Worm (Caenorhabditis elegans) whole organism, midembryonic: Measurements from ENCODE around the gene lnkn-1.

Source experiments
- T22C8.4 ChIP-seq: fragments of 200-800 bp; sonication (Bioruptor generic); IDR thresholded peaks from 2 replicates; pipeline ENCODE4 v1.3.6; 2022; ENCODE audit warnings: missing genetic modification characterization, missing compliant biosample characterization
- cog-1 ChIP-seq: sonication (generic microtip); optimal IDR thresholded peaks from 2 replicates; lab custom pipeline; 2016; ENCODE audit warnings: missing genetic modification characterization, missing compliant biosample characterization
- flt-1 ChIP-seq: fragments of 200-800 bp; sonication (Bioruptor generic); IDR thresholded peaks from 2 replicates; pipeline ENCODE4 v1.3.6; 2022; ENCODE audit warnings: missing genetic modification characterization, missing compliant biosample characterization
- klf-2 ChIP-seq: fragments of 200-800 bp; sonication (Bioruptor generic); conservative IDR thresholded peaks from 2 replicates; pipeline ENCODE4 v1.3.6; 2022; ENCODE audit warnings: missing genetic modification reagents, missing genetic modification characterization, missing compliant biosample characterization
- ref-1 ChIP-seq: fragments of 200-800 bp; sonication (Bioruptor generic); conservative IDR thresholded peaks from 2 replicates; pipeline ENCODE4 v1.3.6; 2022; ENCODE audit warnings: missing genetic modification reagents, missing genetic modification characterization, missing compliant biosample characterization
- tab-1 ChIP-seq: fragments of 200-800 bp; sonication (Bioruptor generic); IDR thresholded peaks from 2 replicates; pipeline ENCODE4 v1.3.6; 2022; ENCODE audit warnings: missing genetic modification characterization, missing compliant biosample characterization
- ztf-23 ChIP-seq: fragments of 200-800 bp; sonication (Bioruptor generic); IDR thresholded peaks from 2 replicates; pipeline ENCODE4 v1.3.6; 2022; ENCODE audit warnings: missing genetic modification reagents, missing genetic modification characterization, missing compliant biosample characterization

DNA sequence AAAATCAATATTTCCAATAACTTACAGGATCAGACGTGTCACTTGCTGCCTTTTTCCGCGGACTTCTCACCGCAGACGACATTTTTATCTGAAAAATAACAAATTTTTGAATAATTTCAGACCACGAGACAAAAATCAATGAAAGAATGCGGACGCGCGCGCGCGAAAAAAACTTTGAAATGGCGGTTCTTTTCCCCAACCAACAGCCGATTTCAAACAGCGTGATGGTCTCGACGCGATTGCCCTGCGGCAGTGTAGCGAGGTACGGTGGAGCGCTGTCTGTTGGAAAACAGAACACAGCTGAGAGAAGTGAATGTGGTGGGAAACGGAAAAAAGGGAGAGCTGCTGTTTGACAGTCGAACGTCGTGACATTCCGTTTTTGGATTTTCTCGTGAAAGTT is 14.0 kb downstream of the lnkn-1 start, which contains the start of gene lin-9:
- TF ChIP-seq ztf-23 (GFP tag; lab: Robert Waterston, UW) (peak; percentile 74; the same call in 1 of the 2 replicates), klf-2 (no peak), ref-1 (GFP tag; lab: Robert Waterston, UW) (no peak), flt-1 (GFP tag; lab: Robert Waterston, UW) (peak; percentile 32; the same call in 1 of the 2 replicates), T22C8.4 (GFP tag; lab: Robert Waterston, UW) (no peak), tab-1 (GFP tag; lab: Robert Waterston, UW) (no peak), cog-1 (tag; lab: Kevin White, UChicago) (peak; percentile 29)
